Worm (Caenorhabditis elegans) whole organism, early embryonic: ENCODE measurements around the gene srx-80.

Source experiments
- B0310.2 ChIP-seq: sonication (generic microtip); optimal IDR thresholded peaks from 2 replicates; lab custom pipeline; 2016; ENCODE audit warnings: mild to moderate bottlenecking, missing genetic modification characterization, missing compliant biosample characterization
- ama-1 ChIP-seq: fragments of 150-350 bp; optimal IDR thresholded peaks from 2 replicates; lab custom pipeline; 2014
- flt-1 ChIP-seq: fragments of 200-800 bp; sonication (Bioruptor generic); IDR thresholded peaks from 2 replicates; pipeline ENCODE4 v1.3.6; 2022; ENCODE audit warnings: missing genetic modification characterization, missing compliant biosample characterization
- pes-1 ChIP-seq: fragments of 200-800 bp; sonication (Bioruptor generic); IDR thresholded peaks from 2 replicates; pipeline ENCODE4 v1.3.6; 2022; ENCODE audit warnings: missing genetic modification reagents, missing genetic modification characterization, missing compliant biosample characterization
- tbx-11 ChIP-seq: fragments of 200-800 bp; sonication (Bioruptor generic); IDR thresholded peaks from 2 replicates; pipeline ENCODE4 v1.3.6; 2022; ENCODE audit warnings: missing genetic modification characterization, missing compliant biosample characterization
- tbx-37 ChIP-seq: fragments of 200-800 bp; sonication (Bioruptor generic); conservative IDR thresholded peaks from 2 replicates; pipeline ENCODE4 v1.3.6; 2022; ENCODE audit warnings: missing genetic modification reagents, missing genetic modification characterization, missing compliant biosample characterization

DNA sequence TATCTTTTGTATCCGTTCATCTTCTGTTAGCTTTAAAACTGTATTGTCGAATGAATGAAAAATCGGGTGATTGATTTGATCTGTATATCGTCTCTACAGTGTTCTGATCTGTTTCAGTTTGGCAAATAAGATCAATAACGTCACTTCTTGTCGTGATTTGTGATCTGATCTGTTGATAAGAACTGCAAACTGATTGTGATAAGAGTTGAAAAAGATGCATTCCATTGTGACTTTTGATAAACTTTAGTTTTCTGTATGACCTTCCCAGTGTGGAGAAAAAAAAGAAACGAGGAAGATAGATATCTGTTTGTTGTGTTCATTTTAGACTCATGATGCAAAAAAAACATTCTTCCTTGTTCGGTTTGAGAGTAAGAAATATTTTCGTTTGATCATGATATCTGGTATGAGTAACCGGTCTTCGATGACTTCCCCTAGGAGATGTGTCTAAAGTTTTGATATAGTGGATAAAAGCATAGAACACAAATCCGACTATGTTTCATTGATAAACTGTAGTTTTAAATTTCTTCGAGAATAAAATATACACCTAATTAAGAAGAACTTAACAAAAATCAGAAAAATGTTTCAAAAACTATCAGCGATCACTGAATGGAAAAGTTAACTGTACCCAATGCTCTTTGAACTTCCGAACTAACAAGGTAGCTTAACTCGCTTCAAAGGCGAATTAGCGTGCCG lies 21.4 kb downstream of the srx-80 start:
- TF ChIP-seq tbx-37 (GFP tag; lab: Robert Waterston, UW) (no peak), ama-1 (lab: Kevin White, UChicago) (no peak), flt-1 (no peak), tbx-11 (no peak), B0310.2 (no peak), pes-1 (GFP tag; lab: Robert Waterston, UW) (no peak)
